Worm (Caenorhabditis elegans): ENCODE results near the gene T28A8.4.

ce11 chrIII:13526702-13527101 is 23.2 kb downstream of the T28A8.4 start:
- no peak for TF ChIP-seq die-1 (tag; optimal IDR thresholded peaks at IDR 0.05)
- no peak for TF ChIP-seq Y53G8AR.9 (GFP tag; conservative IDR thresholded peaks at IDR 0.05)
- TF ChIP-seq F49E8.2 (tag; optimal IDR thresholded peaks at IDR 0.05; ENCODE audit: insufficient read depth) = no peak
- no peak for TF ChIP-seq ceh-100 (GFP tag; IDR thresholded peaks at IDR 0.05)
- no peak for TF ChIP-seq hlh-26 (GFP tag; conservative IDR thresholded peaks at IDR 0.05)
- TF ChIP-seq ztf-22 (GFP tag; optimal IDR thresholded peaks at IDR 0.05) = no peak
- TF ChIP-seq F22D6.2 (tag; optimal IDR thresholded peaks at IDR 0.05) = no peak
- TF ChIP-seq tbp1 (GFP tag; optimal IDR thresholded peaks at IDR 0.05) = no peak
